Worm (Caenorhabditis elegans) whole organism, midembryonic: ENCODE results near the gene W08G11.5.

Experiments
- T22C8.4 ChIP-seq: fragments of 200-800 bp; sonication (Bioruptor generic); IDR thresholded peaks from 2 replicates; pipeline ENCODE4 v1.3.6; 2022; ENCODE audit warnings: missing genetic modification characterization, missing compliant biosample characterization
- cog-1 ChIP-seq: sonication (generic microtip); optimal IDR thresholded peaks from 2 replicates; lab custom pipeline; 2016; ENCODE audit warnings: missing genetic modification characterization, missing compliant biosample characterization
- med-1 ChIP-seq: sonication (generic microtip); optimal IDR thresholded peaks from 2 replicates; lab custom pipeline; 2017; ENCODE audit warnings: missing genetic modification characterization, mild to moderate bottlenecking, missing compliant biosample characterization, antibody characterized with exemption, missing genetic modification reagents; ENCODE audit not compliant: insufficient read depth
- tab-1 ChIP-seq: fragments of 200-800 bp; sonication (Bioruptor generic); IDR thresholded peaks from 2 replicates; pipeline ENCODE4 v1.3.6; 2022; ENCODE audit warnings: missing genetic modification characterization, missing compliant biosample characterization

ce11 chrV:16356798-16357197 is 10.5 kb upstream of the W08G11.5 start:
- TF ChIP-seq cog-1 (tag; lab: Kevin White, UChicago) (no peak), T22C8.4 (no peak), med-1 (GFP tag; lab: Kevin White, UChicago) (no peak), tab-1 (GFP tag; lab: Robert Waterston, UW) (no peak)
